Worm (Caenorhabditis elegans) whole organism, L3 larva: ENCODE measurements around the gene srj-53.

Source experiments
- R02D3.7 ChIP-seq: fragments of 150-350 bp; optimal IDR thresholded peaks from 2 replicates; lab custom pipeline; 2014; ENCODE audit warnings: missing biosample characterization, missing genetic modification characterization
- ZK546.5 ChIP-seq: sonication (generic microtip); optimal IDR thresholded peaks from 2 replicates; lab custom pipeline; 2017; ENCODE audit warnings: missing biosample characterization, missing genetic modification characterization
- aly-2 ChIP-seq: fragments of 150-350 bp; optimal IDR thresholded peaks from 2 replicates; lab custom pipeline; 2014; ENCODE audit warnings: missing biosample characterization, missing genetic modification characterization
- ama-1 ChIP-seq: fragments of 150-350 bp; optimal IDR thresholded peaks from 2 replicates; lab custom pipeline; 2018
- ceh-16 ChIP-seq: sonication (generic microtip); optimal IDR thresholded peaks from 2 replicates; lab custom pipeline; 2017; ENCODE audit warnings: missing biosample characterization, missing genetic modification characterization
- ceh-28 ChIP-seq: fragments of 150-350 bp; optimal IDR thresholded peaks from 2 replicates; lab custom pipeline; 2014; ENCODE audit warnings: missing biosample characterization, missing genetic modification reagents, missing genetic modification characterization
- ceh-82 ChIP-seq: fragments of 150-350 bp; optimal IDR thresholded peaks from 2 replicates; lab custom pipeline; 2014; ENCODE audit warnings: missing biosample characterization, missing genetic modification characterization
- egl-27 ChIP-seq: sonication (generic microtip); optimal IDR thresholded peaks from 4 replicates; lab custom pipeline; 2017; ENCODE audit warnings: missing biosample characterization, missing genetic modification reagents, missing genetic modification characterization
- elt-2 ChIP-seq: sonication (generic microtip); optimal IDR thresholded peaks from 2 replicates; lab custom pipeline; 2016; ENCODE audit warnings: missing genetic modification reagents, mild to moderate bottlenecking, missing genetic modification characterization, missing compliant biosample characterization
- elt-3 ChIP-seq, 3 experiments: fragments of 150-350 bp in 1 of 3; sonication (generic microtip) in 2 of 3; optimal IDR thresholded peaks; 2 replicates in 2 of 3; 4 replicates in 1 of 3; lab custom pipeline; 2014 to 2017; ENCODE audit warnings: missing biosample characterization in 3 of 3, missing genetic modification characterization in 3 of 3
- fkh-10 ChIP-seq: sonication (generic microtip); optimal IDR thresholded peaks from 2 replicates; lab custom pipeline; 2017; ENCODE audit warnings: missing biosample characterization, missing genetic modification reagents, missing genetic modification characterization
- fkh-2 ChIP-seq: fragments of 150-350 bp; optimal IDR thresholded peaks from 2 replicates; lab custom pipeline; 2014; ENCODE audit warnings: missing biosample characterization, missing genetic modification reagents, missing genetic modification characterization
- fos-1 ChIP-seq: fragments of 150-350 bp; optimal IDR thresholded peaks from 2 replicates; lab custom pipeline; 2014; ENCODE audit warnings: missing biosample characterization, missing genetic modification characterization
- jun-1 ChIP-seq: fragments of 150-350 bp; optimal IDR thresholded peaks from 2 replicates; lab custom pipeline; 2014; ENCODE audit warnings: missing biosample characterization, missing genetic modification reagents, missing genetic modification characterization
- lin-15B ChIP-seq: fragments of 150-350 bp; optimal IDR thresholded peaks from 2 replicates; lab custom pipeline; 2014; ENCODE audit warnings: missing biosample characterization, missing genetic modification characterization
- lsy-12 ChIP-seq: sonication (generic microtip); optimal IDR thresholded peaks from 2 replicates; lab custom pipeline; 2016; ENCODE audit warnings: mild to moderate bottlenecking, missing genetic modification characterization, missing compliant biosample characterization
- mml-1 ChIP-seq: fragments of 150-350 bp; sonication (generic microtip); optimal IDR thresholded peaks from 3 replicates; lab custom pipeline; 2014; ENCODE audit warnings: missing biosample characterization, missing genetic modification characterization
- nfya-1 ChIP-seq: sonication (generic microtip); optimal IDR thresholded peaks from 2 replicates; lab custom pipeline; 2017; ENCODE audit warnings: missing genetic modification characterization, mild to moderate bottlenecking, missing compliant biosample characterization, antibody characterized with exemption, moderate library complexity; ENCODE audit not compliant: insufficient read depth
- nhr-11 ChIP-seq: fragments of 150-350 bp; optimal IDR thresholded peaks from 2 replicates; lab custom pipeline; 2014; ENCODE audit warnings: missing biosample characterization, missing genetic modification characterization
- nhr-12 ChIP-seq: fragments of 150-350 bp; optimal IDR thresholded peaks from 2 replicates; lab custom pipeline; 2014; ENCODE audit warnings: missing biosample characterization, missing genetic modification characterization
- nhr-23 ChIP-seq: fragments of 150-350 bp; optimal IDR thresholded peaks from 2 replicates; lab custom pipeline; 2014; ENCODE audit warnings: missing biosample characterization, missing genetic modification reagents, missing genetic modification characterization
- nhr-25 ChIP-seq: sonication (generic microtip); optimal IDR thresholded peaks from 2 replicates; lab custom pipeline; 2017; ENCODE audit warnings: missing biosample characterization, missing genetic modification characterization
- nhr-28 ChIP-seq: fragments of 150-350 bp; optimal IDR thresholded peaks from 2 replicates; lab custom pipeline; 2014; ENCODE audit warnings: missing biosample characterization, missing genetic modification characterization
- nhr-43 ChIP-seq: sonication (generic microtip); optimal IDR thresholded peaks from 2 replicates; lab custom pipeline; 2016; ENCODE audit warnings: mild to moderate bottlenecking, missing genetic modification characterization, missing compliant biosample characterization; ENCODE audit not compliant: poor library complexity, severe bottlenecking
- nhr-76 ChIP-seq: fragments of 150-350 bp; sonication (generic microtip); optimal IDR thresholded peaks from 5 replicates; lab custom pipeline; 2014; ENCODE audit warnings: missing biosample characterization, missing genetic modification characterization
- nhr-77 ChIP-seq: fragments of 150-350 bp; optimal IDR thresholded peaks from 2 replicates; lab custom pipeline; 2014; ENCODE audit warnings: missing biosample characterization, missing genetic modification characterization
- pha-4 ChIP-seq: fragments of 150-350 bp; optimal IDR thresholded peaks from 2 replicates; lab custom pipeline; 2014; ENCODE audit warnings: missing biosample characterization, missing genetic modification reagents, missing genetic modification characterization
- pqm-1 ChIP-seq: fragments of 150-350 bp; optimal IDR thresholded peaks from 2 replicates; lab custom pipeline; 2017; ENCODE audit warnings: missing biosample characterization, missing genetic modification characterization, inconsistent platforms
- sea-2 ChIP-seq: fragments of 150-350 bp; sonication (generic microtip); optimal IDR thresholded peaks from 4 replicates; lab custom pipeline; 2014; ENCODE audit warnings: missing biosample characterization, missing genetic modification reagents, missing genetic modification characterization
- skn-1 ChIP-seq: fragments of 150-350 bp; optimal IDR thresholded peaks from 2 replicates; lab custom pipeline; 2014; ENCODE audit warnings: missing biosample characterization, missing genetic modification characterization
- snpc-4 ChIP-seq: fragments of 150-350 bp; optimal IDR thresholded peaks from 2 replicates; lab custom pipeline; 2014; ENCODE audit warnings: missing biosample characterization, missing genetic modification characterization
- tbx-2 ChIP-seq: sonication (generic microtip); optimal IDR thresholded peaks from 2 replicates; lab custom pipeline; 2016; ENCODE audit warnings: mild to moderate bottlenecking, missing genetic modification characterization, missing compliant biosample characterization
- unc-39 ChIP-seq: sonication (generic microtip); optimal IDR thresholded peaks from 4 replicates; lab custom pipeline; 2017; ENCODE audit warnings: missing biosample characterization, missing genetic modification characterization
- unc-62 ChIP-seq: fragments of 150-350 bp; sonication (generic microtip); optimal IDR thresholded peaks from 4 replicates; lab custom pipeline; 2014; ENCODE audit warnings: missing biosample characterization, missing genetic modification reagents, missing genetic modification characterization
- zag-1 ChIP-seq: fragments of 150-350 bp; optimal IDR thresholded peaks from 2 replicates; lab custom pipeline; 2014; ENCODE audit warnings: missing biosample characterization, missing genetic modification characterization

srj-53 gene

DNA sequence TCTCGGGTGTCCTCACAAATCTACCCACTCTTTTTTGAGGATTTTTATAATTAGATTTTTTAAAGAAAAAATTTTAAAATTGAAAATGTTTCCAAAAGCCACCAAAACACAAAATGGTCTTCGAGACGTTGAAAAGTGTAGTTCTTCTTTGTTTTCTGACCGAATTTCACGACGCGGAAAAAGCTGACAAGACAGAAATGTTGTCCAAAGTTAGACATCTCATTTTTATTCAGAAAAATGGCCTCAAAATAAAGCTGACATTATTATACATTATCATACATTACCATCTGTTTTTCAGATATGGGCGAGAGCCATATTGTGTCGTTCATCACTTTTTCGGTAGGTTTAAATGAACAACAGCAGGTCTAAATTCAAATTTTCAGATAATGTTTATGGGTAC, 14.9 kb downstream of the srj-53 start, which contains the start of gene srx-22:
TSS of gene srx-22 (plus strand) at position 301 of the 400 bp plus-strand sequence.
- no peak for TF ChIP-seq unc-39 (tag; lab: Kevin White, UChicago)
- TF ChIP-seq nhr-76 = no peak
- no peak for TF ChIP-seq jun-1 (tag; lab: Kevin White, UChicago)
- no peak for TF ChIP-seq zag-1 (tag; lab: Kevin White, UChicago)
- no peak for TF ChIP-seq tbx-2 (tag; lab: Kevin White, UChicago)
- no peak for TF ChIP-seq egl-27 (tag; lab: Kevin White, UChicago)
- no peak for TF ChIP-seq mml-1 (tag; lab: Kevin White, UChicago)
- TF ChIP-seq fkh-2 (tag; lab: Kevin White, UChicago) = no peak
- no peak for TF ChIP-seq nhr-11 (tag; lab: Kevin White, UChicago)
- TF ChIP-seq ceh-82 (tag; lab: Kevin White, UChicago) = no peak
- no peak for TF ChIP-seq nhr-28 (tag; lab: Kevin White, UChicago)
- no peak for TF ChIP-seq ceh-16 (tag; lab: Kevin White, UChicago)
- TF ChIP-seq R02D3.7 = no peak
- no peak for TF ChIP-seq fos-1 (tag; lab: Kevin White, UChicago)
- TF ChIP-seq unc-62 = no peak
- no peak for TF ChIP-seq nhr-77
- TF ChIP-seq elt-3 (tag; optimal IDR thresholded peaks at IDR 0.05; lab: Kevin White, UChicago) = no peak

DNA sequence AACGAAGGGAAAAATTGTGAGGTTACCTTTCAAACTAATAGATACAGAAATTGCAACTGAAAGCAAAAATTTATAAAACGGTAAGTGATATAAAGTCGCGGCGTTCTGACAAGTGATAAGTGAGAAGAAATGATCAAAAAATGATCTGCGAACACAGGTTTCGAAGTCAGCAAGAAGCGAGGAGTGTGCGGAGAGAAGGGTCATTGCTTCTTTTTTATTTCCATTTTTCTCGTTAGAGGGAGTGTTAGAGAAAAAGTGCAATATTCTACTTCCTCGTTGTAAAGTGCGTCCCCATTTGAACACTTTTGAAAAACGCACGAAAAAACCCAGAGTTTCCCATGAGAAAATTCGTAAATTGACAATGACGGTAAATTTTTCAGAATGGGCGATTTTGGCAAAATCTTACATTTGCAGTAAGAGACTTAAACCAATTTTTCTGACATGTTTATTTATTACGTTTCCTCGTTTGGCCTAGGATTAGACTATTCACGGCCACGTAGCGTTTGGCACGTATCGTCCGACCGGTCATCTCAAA, 17.9 kb downstream of the srj-53 start, which contains the start of the genes fbxa-72 and srx-21:
TSS of gene fbxa-72 (minus strand) at position 204 of the 535 bp plus-strand sequence.
TSS of gene srx-21 (plus strand) at position 485 of the 535 bp plus-strand sequence.
- TF ChIP-seq ceh-28 (tag; lab: Kevin White, UChicago) (peak; percentile 30), snpc-4 (tag; lab: Kevin White, UChicago) (peak; percentile 12), ZK546.5 (tag; lab: Kevin White, UChicago) (no peak), elt-2 (tag; lab: Kevin White, UChicago) (peak; percentile 28), fos-1 (tag; lab: Kevin White, UChicago) (no peak), nhr-43 (tag; lab: Kevin White, UChicago) (peak; percentile 60), lin-15B (tag; lab: Kevin White, UChicago) (peak; percentile 21), nhr-23 (tag; lab: Kevin White, UChicago) (peak; percentile 62), nhr-28 (tag; lab: Kevin White, UChicago) (no peak), nhr-25 (tag; lab: Kevin White, UChicago) (peak; percentile 36), nhr-12 (no peak)

DNA sequence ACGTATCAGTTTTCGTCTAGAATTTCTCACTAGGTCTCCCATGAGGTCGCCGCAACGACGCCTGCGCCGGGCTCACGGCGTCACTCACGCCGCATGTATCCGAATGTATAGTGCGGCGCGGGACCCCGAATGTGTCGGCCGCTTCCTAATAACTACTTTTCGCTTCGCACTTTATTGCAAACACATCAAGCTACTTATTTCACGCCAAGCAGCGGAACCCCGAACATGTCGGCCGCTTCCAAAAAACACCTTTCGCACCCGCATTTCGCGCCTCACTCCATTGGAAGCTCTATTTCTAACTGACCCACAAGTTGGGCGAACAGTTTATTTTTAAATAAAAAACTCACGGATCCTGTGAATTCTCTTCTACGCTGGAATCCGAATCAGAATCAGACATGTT, 18.4 kb downstream of the srj-53 start:
- TF ChIP-seq ama-1 (lab: Kevin White, UChicago) (no peak), snpc-4 (tag; lab: Kevin White, UChicago) (peak; percentile 24), nfya-1 (no peak)

DNA sequence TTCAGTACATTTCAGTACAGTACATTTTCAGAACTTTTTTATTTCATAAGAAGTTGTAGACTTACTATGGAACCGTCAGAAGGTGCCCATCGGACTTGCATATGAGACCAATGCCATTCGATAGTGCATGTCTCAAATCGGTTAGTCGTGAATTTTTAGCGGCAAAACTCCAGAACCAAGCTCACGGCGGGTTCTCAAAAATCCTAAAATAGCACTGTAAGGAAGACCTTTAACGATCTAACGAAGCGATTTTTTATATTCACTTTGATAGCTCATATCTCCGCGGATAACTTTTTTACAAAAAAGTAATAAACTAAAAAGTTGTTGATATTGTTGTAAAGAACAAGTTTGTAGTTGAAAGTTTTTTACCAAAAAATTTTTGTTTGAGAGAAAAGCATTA, 20.3 kb downstream of the srj-53 start, which contains the start of gene sru-25:
TSS of gene sru-25 (minus strand) at position 101 of the 400 bp plus-strand sequence.
- no peak for TF ChIP-seq fkh-10
- TF ChIP-seq lsy-12 (tag; lab: Kevin White, UChicago) = no peak

DNA sequence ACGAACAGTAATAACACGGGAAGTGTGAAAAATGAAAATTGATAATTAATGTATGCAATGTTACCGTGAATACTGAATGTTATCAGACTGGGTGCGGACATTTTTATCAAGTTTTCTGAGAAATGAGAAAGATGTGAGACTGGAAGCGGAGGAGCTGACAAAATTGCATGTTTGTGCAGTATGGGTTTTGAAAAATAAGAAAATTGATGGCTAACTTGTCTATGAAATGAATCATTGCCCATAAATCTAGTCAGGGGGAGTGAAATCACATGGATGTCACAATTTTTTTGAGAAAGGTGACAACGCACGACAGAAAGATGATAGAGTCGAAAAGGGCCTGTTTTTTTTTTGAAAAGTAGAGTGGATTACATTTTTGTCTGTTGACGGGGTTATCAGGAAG, 23.2 kb downstream of the srj-53 start, which contains the start of gene sru-24:
TSS of gene sru-24 (minus strand) at position 101 of the 400 bp plus-strand sequence.
- no peak for TF ChIP-seq sea-2 (GFP tag; lab: Kevin White, UChicago)
- no peak for TF ChIP-seq pqm-1 (tag; lab: Kevin White, UChicago)
- TF ChIP-seq tbx-2 (tag; lab: Kevin White, UChicago) = no peak
- no peak for TF ChIP-seq unc-62
- no peak for TF ChIP-seq pha-4 (tag; lab: Kevin White, UChicago)
- TF ChIP-seq aly-2 = no peak
- no peak for TF ChIP-seq nhr-25 (tag; lab: Kevin White, UChicago)
- no peak for TF ChIP-seq lsy-12 (tag; lab: Kevin White, UChicago)
- no peak for TF ChIP-seq nfya-1
- no peak for TF ChIP-seq fkh-10
- TF ChIP-seq skn-1 (tag; lab: Kevin White, UChicago) = no peak
- no peak for TF ChIP-seq nhr-12
- no peak for TF ChIP-seq snpc-4 (tag; lab: Kevin White, UChicago)
